Worm (Caenorhabditis elegans) whole organism, L4/young adult: ENCODE results near the gene nhr-237.

Experiments
- W03F9.2 ChIP-seq: fragments of 150-350 bp; optimal IDR thresholded peaks from 2 replicates; lab custom pipeline; 2014; ENCODE audit warnings: missing biosample characterization, missing genetic modification characterization
- dao-5 ChIP-seq: sonication (generic microtip); optimal IDR thresholded peaks from 2 replicates; lab custom pipeline; 2016; ENCODE audit warnings: missing genotype, missing genetic modification characterization, moderate library complexity, missing compliant biosample characterization
- him-1 ChIP-seq: sonication (generic microtip); optimal IDR thresholded peaks from 2 replicates; lab custom pipeline; 2016; ENCODE audit warnings: missing genotype, missing genetic modification reagents, missing genetic modification characterization, missing compliant biosample characterization

The nhr-237 gene

ce11 chrV:1626720-1627119 lies at the start of gene nhr-237:
nhr-237 (minus strand) TSS chrV:1626820.
- TF ChIP-seq him-1 (tag; lab: Kevin White, UChicago) = no peak
- no peak for TF ChIP-seq dao-5 (tag; lab: Kevin White, UChicago)
- TF ChIP-seq W03F9.2 = no peak

ce11 chrV:1668216-1668615 lies 41.6 kb upstream of the nhr-237 start, which contains the start of gene irld-42:
irld-42 (plus strand) TSS chrV:1668516.
- no peak for TF ChIP-seq him-1 (tag; lab: Kevin White, UChicago)
- no peak for TF ChIP-seq W03F9.2
- no peak for TF ChIP-seq dao-5 (tag; lab: Kevin White, UChicago)

ce11 chrV:1666904-1667303 lies 40.3 kb upstream of the nhr-237 start, which contains the start of gene K04F1.8:
K04F1.8 (plus strand) TSS chrV:1667204.
- TF ChIP-seq him-1 (tag; lab: Kevin White, UChicago) (no peak), W03F9.2 (no peak), dao-5 (tag; lab: Kevin White, UChicago) (no peak)

- TF ChIP-seq W03F9.2 (no peak), him-1 (tag; lab: Kevin White, UChicago) (no peak), dao-5 (tag; lab: Kevin White, UChicago) (no peak)
Measured at ce11 chrV:1664921-1665320, 38.3 kb upstream of the nhr-237 start, which contains the start of gene K04F1.9. K04F1.9 (plus strand) TSS chrV:1665221.

ce11 chrV:1662270-1662669 lies 35.6 kb upstream of the nhr-237 start, which contains the start of gene irld-40:
irld-40 (plus strand) TSS chrV:1662570.
- TF ChIP-seq W03F9.2 (no peak), him-1 (tag; lab: Kevin White, UChicago) (no peak), dao-5 (tag; lab: Kevin White, UChicago) (no peak)

ce11 chrV:1654845-1655244 lies 28.2 kb upstream of the nhr-237 start, which contains the start of gene irld-11:
irld-11 (plus strand) TSS chrV:1655145.
- TF ChIP-seq dao-5 (tag; lab: Kevin White, UChicago) = no peak
- TF ChIP-seq him-1 (tag; lab: Kevin White, UChicago) = no peak
- no peak for TF ChIP-seq W03F9.2

ce11 chrV:1651045-1651444 lies 24.4 kb upstream of the nhr-237 start, which contains the start of gene irld-44:
irld-44 (plus strand) TSS chrV:1651345.
- TF ChIP-seq him-1 (tag; lab: Kevin White, UChicago) = no peak
- TF ChIP-seq dao-5 (tag; lab: Kevin White, UChicago) = no peak
- TF ChIP-seq W03F9.2 = no peak

- TF ChIP-seq dao-5 (tag; lab: Kevin White, UChicago) (no peak), W03F9.2 (no peak), him-1 (tag; lab: Kevin White, UChicago) (no peak)
Measured at ce11 chrV:1648000-1648399, 21.4 kb upstream of the nhr-237 start, which contains the start of gene irld-45. irld-45 (plus strand) TSS chrV:1648300.

- TF ChIP-seq him-1 (tag; lab: Kevin White, UChicago) = no peak
- TF ChIP-seq W03F9.2 = no peak
- TF ChIP-seq dao-5 (tag; lab: Kevin White, UChicago) = no peak
Measured at ce11 chrV:1643886-1644285, 17.3 kb upstream of the nhr-237 start, which contains the start of gene alh-2. alh-2 (plus strand) TSS chrV:1644169.

- no peak for TF ChIP-seq him-1 (tag; lab: Kevin White, UChicago)
- TF ChIP-seq W03F9.2 = no peak
- no peak for TF ChIP-seq dao-5 (tag; lab: Kevin White, UChicago)
Measured at ce11 chrV:1642768-1643167, 16.1 kb upstream of the nhr-237 start.

- TF ChIP-seq him-1 (tag; lab: Kevin White, UChicago) (no peak), W03F9.2 (no peak), dao-5 (tag; lab: Kevin White, UChicago) (no peak)
Measured at ce11 chrV:1642199-1642598, 15.6 kb upstream of the nhr-237 start, which contains the start of gene Y46H3D.1. Y46H3D.1 (plus strand) TSS chrV:1642499.

ce11 chrV:1640008-1640407 lies 13.4 kb upstream of the nhr-237 start, which contains the start of gene str-221:
str-221 (plus strand) TSS chrV:1640308.
- TF ChIP-seq dao-5 (tag; lab: Kevin White, UChicago) (no peak), W03F9.2 (no peak), him-1 (tag; lab: Kevin White, UChicago) (no peak)

ce11 chrV:1635859-1636258 lies 9.2 kb upstream of the nhr-237 start, which contains the start of gene str-222:
str-222 (plus strand) TSS chrV:1636159.
- no peak for TF ChIP-seq W03F9.2
- TF ChIP-seq him-1 (tag; lab: Kevin White, UChicago) = no peak
- TF ChIP-seq dao-5 (tag; lab: Kevin White, UChicago) = no peak

- no peak for TF ChIP-seq W03F9.2
- TF ChIP-seq him-1 (tag; lab: Kevin White, UChicago) = no peak
- TF ChIP-seq dao-5 (tag; lab: Kevin White, UChicago) = no peak
Measured at ce11 chrV:1631717-1632116, 5.1 kb upstream of the nhr-237 start, which contains the start of gene irld-17. irld-17 (plus strand) TSS chrV:1632017.

ce11 chrV:1631148-1631547 lies 4.5 kb upstream of the nhr-237 start, which contains the start of gene Y46H3D.8:
Y46H3D.8 (minus strand) TSS chrV:1631248.
- TF ChIP-seq dao-5 (tag; lab: Kevin White, UChicago) = no peak
- TF ChIP-seq W03F9.2 = no peak
- TF ChIP-seq him-1 (tag; lab: Kevin White, UChicago) = no peak
